Fruit fly (Drosophila melanogaster): ENCODE data around the gene CG33509.

DNA sequence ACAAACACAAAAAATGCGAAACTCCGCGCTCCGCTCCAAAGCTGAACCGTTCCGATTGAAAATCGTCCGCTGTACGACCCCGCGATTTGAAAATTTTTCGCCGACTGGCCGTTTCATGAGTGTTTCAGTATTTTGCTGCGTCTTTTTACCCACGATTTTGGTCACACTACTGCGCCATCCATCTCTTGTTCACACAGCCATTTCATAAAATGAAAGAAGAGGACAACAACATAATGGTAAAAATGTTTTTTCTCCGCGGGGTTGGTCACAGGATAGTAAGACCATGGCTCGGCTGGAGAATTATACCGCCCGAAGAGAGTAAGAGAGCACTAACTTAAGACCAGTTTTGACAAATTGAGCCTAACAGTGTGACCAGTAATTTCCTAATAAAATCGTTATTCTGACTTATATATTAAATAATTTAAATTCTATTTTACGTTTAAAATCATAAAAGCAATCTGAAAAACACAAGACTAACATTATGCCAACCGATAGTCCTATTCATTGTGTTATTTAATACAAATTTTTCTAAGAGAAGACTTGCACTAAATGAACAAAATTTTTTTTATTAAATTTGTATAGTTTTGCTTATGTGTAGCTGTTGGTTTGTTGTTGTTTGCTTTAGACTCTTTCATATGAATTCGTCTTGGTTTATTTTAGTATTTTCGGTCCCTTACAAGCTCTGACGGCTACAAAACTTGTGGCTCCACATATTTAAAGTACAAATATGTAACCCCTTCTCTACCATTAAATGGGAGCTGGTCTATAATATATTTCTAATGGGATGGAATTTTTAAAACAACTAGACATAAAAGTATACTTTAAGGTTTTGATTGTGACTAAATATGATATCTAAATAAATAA lies 34.2 kb downstream of the CG33509 start, which contains the start of gene CG42238:
- peak; percentile 26 for TF ChIP-seq CG8478 (optimal IDR thresholded peaks at IDR 0.05)
- no peak for TF ChIP-seq Dll (optimal IDR thresholded peaks at IDR 0.05)
- TF ChIP-seq EcR (GFP tag; optimal IDR thresholded peaks at IDR 0.05), result no peak
- TF ChIP-seq psq (optimal IDR thresholded peaks at IDR 0.05), result no peak
- TF ChIP-seq pan (optimal IDR thresholded peaks at IDR 0.05), result no peak
